Comparison of ENCODE assay signal across 3 worm cellular contexts in the genomic region with DNA sequence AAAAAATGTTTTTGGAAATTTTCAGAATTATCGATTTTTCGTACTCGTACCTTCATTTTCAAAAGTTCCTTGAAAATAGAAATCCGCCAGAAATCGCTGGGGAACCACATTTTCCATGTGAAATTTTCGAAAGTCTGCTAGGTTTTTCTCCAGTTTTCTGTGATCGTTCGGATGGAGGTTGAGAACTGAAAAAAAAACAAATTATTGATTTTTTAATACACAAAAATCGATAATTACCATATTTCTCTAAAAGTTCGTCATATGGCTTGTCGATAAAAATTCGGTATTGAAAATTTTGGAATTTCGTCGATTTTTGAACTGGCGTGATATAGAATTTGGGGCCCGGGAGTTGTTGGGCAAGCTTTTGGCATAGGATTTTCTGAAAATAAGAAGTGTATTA.
TF ChIP-seq lines count a peak whose summit lies in the region.

No protein-coding gene starts in this region.

TF ChIP-seq in whole organism, L3 larva, 47 proteins besides CTCF, POLR2A, EP300 and RAD21:
- no peak for TF ChIP-seq nhr-67 (tag; optimal IDR thresholded peaks at IDR 0.05; lab: Kevin White, UChicago)
- TF ChIP-seq ceh-28 (tag; optimal IDR thresholded peaks at IDR 0.05; lab: Kevin White, UChicago) = peak; percentile 69

TF ChIP-seq in whole organism, L4 larva, 104 proteins besides CTCF, POLR2A, EP300 and RAD21:
- TF ChIP-seq nhr-76 (tag; optimal IDR thresholded peaks at IDR 0.05; lab: Kevin White, UChicago) = no peak
- TF ChIP-seq ceh-28 (tag; optimal IDR thresholded peaks at IDR 0.05; lab: Kevin White, UChicago) = peak; percentile 68
- no peak for TF ChIP-seq lin-13 (GFP tag; optimal IDR thresholded peaks at IDR 0.05; lab: Kevin White, UChicago)

TF ChIP-seq in whole organism, midembryonic, 9 proteins besides CTCF, POLR2A, EP300 and RAD21:
- peak; percentile 6; the same call in 1 of the 2 replicates for TF ChIP-seq T22C8.4 (GFP tag; IDR thresholded peaks at IDR 0.05; lab: Robert Waterston, UW)
- TF ChIP-seq tab-1 (GFP tag; IDR thresholded peaks at IDR 0.05; lab: Robert Waterston, UW) = no peak

Comparison
In these comparisons a context has a peak if more than half of its experiments do, and no peak if none do; other contexts are left out.
1. Of the 28 proteins assayed by ChIP-seq in both whole organism, L4 larva and whole organism, L3 larva: peak only in whole organism, L4 larva: none; only in whole organism, L3 larva: none; in both: ceh-28; in neither: 27.